Worm (Caenorhabditis elegans) whole organism, L1 larva: Measurements from ENCODE around the gene mes-6.

Experiments used
- C16A3.4 ChIP-seq: fragments of 150-350 bp; optimal IDR thresholded peaks from 2 replicates; lab custom pipeline; 2014; ENCODE audit warnings: missing biosample characterization, missing genetic modification characterization
- C34B4.2 ChIP-seq: sonication (generic microtip); optimal IDR thresholded peaks from 2 replicates; lab custom pipeline; 2017; ENCODE audit warnings: mild to moderate bottlenecking, missing genetic modification characterization, missing compliant biosample characterization
- aha-1 ChIP-seq: fragments of 150-350 bp; optimal IDR thresholded peaks from 2 replicates; lab custom pipeline; 2014; ENCODE audit warnings: missing biosample characterization, missing genetic modification characterization
- aly-2 ChIP-seq: fragments of 150-350 bp; optimal IDR thresholded peaks from 2 replicates; lab custom pipeline; 2014; ENCODE audit warnings: missing biosample characterization, missing genetic modification characterization
- blmp-1 ChIP-seq: fragments of 150-350 bp; optimal IDR thresholded peaks from 2 replicates; lab custom pipeline; 2014; ENCODE audit warnings: missing biosample characterization, missing genetic modification characterization
- ceh-88 ChIP-seq: fragments of 200-800 bp; sonication (Bioruptor generic); IDR thresholded peaks from 2 replicates; pipeline ENCODE4 v1.3.6; 2022; ENCODE audit warnings: missing genetic modification characterization, missing compliant biosample characterization
- ceh-90 ChIP-seq: sonication (generic microtip); optimal IDR thresholded peaks from 2 replicates; lab custom pipeline; 2016; ENCODE audit warnings: missing genetic modification characterization, missing compliant biosample characterization
- ces-1 ChIP-seq: fragments of 150-350 bp; optimal IDR thresholded peaks from 2 replicates; lab custom pipeline; 2014; ENCODE audit warnings: missing biosample characterization, missing genetic modification reagents, missing genetic modification characterization
- dsc-1 ChIP-seq: sonication (generic microtip); optimal IDR thresholded peaks from 2 replicates; lab custom pipeline; 2016; ENCODE audit warnings: mild to moderate bottlenecking, missing genetic modification characterization, missing compliant biosample characterization
- efl-1 ChIP-seq, 4 experiments: fragments of 150-350 bp; optimal IDR thresholded peaks in 3 of 4; peaks in 1 of 4; 1 replicate in 1 of 4; 2 replicates in 3 of 4; lab custom pipeline; 2014; ENCODE audit warnings: missing biosample characterization in 2 of 4, missing genetic modification characterization in 2 of 4, missing genetic modification reagents in 2 of 4
- efl-3 ChIP-seq: fragments of 200-800 bp; sonication (Bioruptor generic); optimal IDR thresholded peaks from 2 replicates; lab custom pipeline; 2018; ENCODE audit warnings: mild to moderate bottlenecking, missing genetic modification characterization, missing compliant biosample characterization
- egl-13 ChIP-seq: sonication (generic microtip); optimal IDR thresholded peaks from 2 replicates; lab custom pipeline; 2016; ENCODE audit warnings: missing genotype, missing genetic modification reagents, missing genetic modification characterization, missing compliant biosample characterization
- egl-27 ChIP-seq, 2 experiments: fragments of 150-350 bp in 1 of 2; sonication (generic microtip); optimal IDR thresholded peaks; 3 replicates each; lab custom pipeline; 2017 to 2018; ENCODE audit warnings: missing biosample characterization in 2 of 2, missing genetic modification characterization in 2 of 2, missing genetic modification reagents in 2 of 2
- elt-2 ChIP-seq: sonication (generic microtip); optimal IDR thresholded peaks from 2 replicates; lab custom pipeline; 2016; ENCODE audit warnings: missing genetic modification characterization, mild to moderate bottlenecking, inconsistent platforms, missing compliant biosample characterization, missing genetic modification reagents
- elt-3 ChIP-seq, 6 experiments: fragments of 150-350 bp in 1 of 6; sonication (generic microtip); optimal IDR thresholded peaks; 2 replicates each; lab custom pipeline; 2017 to 2018; ENCODE audit warnings: missing biosample characterization in 6 of 6, missing genetic modification characterization in 6 of 6, inconsistent platforms in 1 of 6
- ets-5 ChIP-seq: fragments of 200-800 bp; sonication (Bioruptor generic); IDR thresholded peaks from 2 replicates; pipeline ENCODE4 v1.3.6; 2022; ENCODE audit warnings: missing genetic modification characterization, missing compliant biosample characterization
- fkh-4 ChIP-seq: sonication (generic microtip); optimal IDR thresholded peaks from 2 replicates; lab custom pipeline; 2016; ENCODE audit warnings: missing compliant biosample characterization, missing genetic modification characterization, borderline replicate concordance
- fos-1 ChIP-seq: fragments of 150-350 bp; optimal IDR thresholded peaks from 2 replicates; lab custom pipeline; 2014; ENCODE audit warnings: missing biosample characterization, missing genetic modification characterization
- grh-1 ChIP-seq: fragments of 200-800 bp; sonication (Bioruptor generic); IDR thresholded peaks from 2 replicates; pipeline ENCODE4 v1.3.6; 2022; ENCODE audit warnings: missing genetic modification reagents, missing genetic modification characterization, missing compliant biosample characterization
- hlh-17 ChIP-seq: fragments of 200-800 bp; sonication (Bioruptor generic); optimal IDR thresholded peaks from 2 replicates; lab custom pipeline; 2018; ENCODE audit warnings: missing genetic modification characterization, mild to moderate bottlenecking, missing compliant biosample characterization, moderate library complexity, borderline replicate concordance
- hlh-4 ChIP-seq: sonication (generic microtip); optimal IDR thresholded peaks from 2 replicates; lab custom pipeline; 2016; ENCODE audit warnings: mild to moderate bottlenecking, missing genetic modification characterization, missing compliant biosample characterization
- hpl-2 ChIP-seq: fragments of 150-350 bp; optimal IDR thresholded peaks from 2 replicates; lab custom pipeline; 2014; ENCODE audit warnings: missing biosample characterization, missing genetic modification reagents, missing genetic modification characterization
- irx-1 ChIP-seq: sonication (generic microtip); optimal IDR thresholded peaks from 2 replicates; lab custom pipeline; 2016; ENCODE audit warnings: missing genetic modification characterization, missing compliant biosample characterization
- isw-1 ChIP-seq: fragments of 200-800 bp; sonication (Bioruptor generic); IDR thresholded peaks from 2 replicates; pipeline ENCODE4 v1.3.6; 2022; ENCODE audit warnings: missing genetic modification characterization, missing compliant biosample characterization
- lin-13 ChIP-seq: fragments of 150-350 bp; optimal IDR thresholded peaks from 2 replicates; lab custom pipeline; 2014; ENCODE audit warnings: missing biosample characterization, missing genetic modification reagents, missing genetic modification characterization
- lin-14 ChIP-seq: fragments of 200-800 bp; sonication (Bioruptor generic); optimal IDR thresholded peaks from 2 replicates; lab custom pipeline; 2018; ENCODE audit warnings: mild to moderate bottlenecking, missing genetic modification characterization, moderate library complexity, missing compliant biosample characterization
- lin-15B ChIP-seq: fragments of 150-350 bp; sonication (generic microtip); optimal IDR thresholded peaks from 3 replicates; lab custom pipeline; 2014; ENCODE audit warnings: missing biosample characterization, missing genetic modification characterization
- lin-39 ChIP-seq: fragments of 150-350 bp; optimal IDR thresholded peaks from 2 replicates; lab custom pipeline; 2014; ENCODE audit warnings: missing biosample characterization, missing genetic modification reagents, missing genetic modification characterization
- lsy-2 ChIP-seq, 2 experiments: fragments of 150-350 bp; optimal IDR thresholded peaks; 2 replicates each; lab custom pipeline; 2014; ENCODE audit warnings: missing biosample characterization in 2 of 2, missing genetic modification characterization in 2 of 2
- mab-9 ChIP-seq: fragments of 200-800 bp; sonication (Bioruptor generic); IDR thresholded peaks from 2 replicates; pipeline ENCODE4 v1.3.6; 2022; ENCODE audit warnings: missing genetic modification reagents, missing genetic modification characterization, missing compliant biosample characterization
- mdl-1 ChIP-seq, 2 experiments: fragments of 150-350 bp; optimal IDR thresholded peaks; 2 replicates each; lab custom pipeline; 2014 to 2017; ENCODE audit warnings: missing biosample characterization in 2 of 2, missing genetic modification characterization in 2 of 2, inconsistent platforms in 1 of 2
- mef-2 ChIP-seq: fragments of 150-350 bp; optimal IDR thresholded peaks from 2 replicates; lab custom pipeline; 2014; ENCODE audit warnings: missing biosample characterization, missing genetic modification characterization
- mep-1 ChIP-seq: fragments of 150-350 bp; optimal IDR thresholded peaks from 2 replicates; lab custom pipeline; 2014; ENCODE audit warnings: missing biosample characterization, missing genetic modification characterization
- nhr-11 ChIP-seq: fragments of 150-350 bp; optimal IDR thresholded peaks from 2 replicates; lab custom pipeline; 2014; ENCODE audit warnings: missing biosample characterization, missing genetic modification characterization
- nhr-12 ChIP-seq: sonication (generic microtip); optimal IDR thresholded peaks from 2 replicates; lab custom pipeline; 2017; ENCODE audit warnings: missing biosample characterization, missing genetic modification characterization
- nhr-237 ChIP-seq: fragments of 150-350 bp; optimal IDR thresholded peaks from 2 replicates; lab custom pipeline; 2014; ENCODE audit warnings: missing biosample characterization, missing genetic modification characterization
- nhr-47 ChIP-seq: sonication (generic microtip); optimal IDR thresholded peaks from 2 replicates; lab custom pipeline; 2016; ENCODE audit warnings: mild to moderate bottlenecking, missing genetic modification characterization, moderate library complexity, missing compliant biosample characterization
- nhr-71 ChIP-seq: sonication (generic microtip); optimal IDR thresholded peaks from 2 replicates; lab custom pipeline; 2016; ENCODE audit warnings: mild to moderate bottlenecking, missing genetic modification characterization, moderate library complexity, missing compliant biosample characterization
- nhr-84 ChIP-seq: sonication (generic microtip); optimal IDR thresholded peaks from 2 replicates; lab custom pipeline; 2017; ENCODE audit warnings: missing biosample characterization, missing genetic modification characterization
- nhr-85 ChIP-seq: sonication (generic microtip); peaks from one replicate; lab custom pipeline; 2016; ENCODE audit warnings: missing genetic modification characterization, inconsistent platforms, missing compliant biosample characterization
- pag-3 ChIP-seq: sonication (generic microtip); optimal IDR thresholded peaks from 2 replicates; lab custom pipeline; 2017; ENCODE audit warnings: missing genetic modification characterization, mild to moderate bottlenecking, missing compliant biosample characterization, antibody characterized with exemption, borderline replicate concordance; ENCODE audit not compliant: insufficient read depth
- pax-3 ChIP-seq: fragments of 200-800 bp; sonication (Bioruptor generic); optimal IDR thresholded peaks from 2 replicates; lab custom pipeline; 2018; ENCODE audit warnings: mild to moderate bottlenecking, missing genetic modification characterization, moderate library complexity, missing compliant biosample characterization
- rnt-1 ChIP-seq: sonication (generic microtip); optimal IDR thresholded peaks from 2 replicates; lab custom pipeline; 2016; ENCODE audit warnings: mild to moderate bottlenecking, missing genetic modification characterization, moderate library complexity, missing compliant biosample characterization
- skn-1 ChIP-seq: fragments of 150-350 bp; optimal IDR thresholded peaks from 2 replicates; lab custom pipeline; 2014; ENCODE audit warnings: missing biosample characterization, missing genetic modification characterization
- snpc-4 ChIP-seq: fragments of 150-350 bp; optimal IDR thresholded peaks from 2 replicates; lab custom pipeline; 2014; ENCODE audit warnings: missing biosample characterization, missing genetic modification characterization
- snu-23 ChIP-seq: sonication (generic microtip); optimal IDR thresholded peaks from 2 replicates; lab custom pipeline; 2016; ENCODE audit warnings: missing genetic modification characterization, missing compliant biosample characterization
- sptf-1 ChIP-seq: fragments of 150-350 bp; optimal IDR thresholded peaks from 2 replicates; lab custom pipeline; 2014; ENCODE audit warnings: missing biosample characterization, missing genetic modification characterization
- swsn-7 ChIP-seq: sonication (generic microtip); optimal IDR thresholded peaks from 2 replicates; lab custom pipeline; 2016; ENCODE audit warnings: missing genetic modification characterization, missing compliant biosample characterization
- unc-30 ChIP-seq: sonication (generic microtip); optimal IDR thresholded peaks from 2 replicates; lab custom pipeline; 2017; ENCODE audit warnings: missing biosample characterization, missing genetic modification characterization
- unc-98 ChIP-seq: fragments of 200-800 bp; sonication (Bioruptor generic); IDR thresholded peaks from 2 replicates; pipeline ENCODE4 v1.3.6; 2022; ENCODE audit warnings: missing genetic modification characterization, missing compliant biosample characterization
- xbp-1 ChIP-seq: sonication (generic microtip); optimal IDR thresholded peaks from 2 replicates; lab custom pipeline; 2016; ENCODE audit warnings: missing genetic modification characterization, missing compliant biosample characterization
- zag-1 ChIP-seq: fragments of 150-350 bp; optimal IDR thresholded peaks from 2 replicates; lab custom pipeline; 2014; ENCODE audit warnings: missing biosample characterization, missing genetic modification characterization
- ztf-11 ChIP-seq, 2 experiments: sonication (generic microtip); optimal IDR thresholded peaks; 2 replicates each; lab custom pipeline; 2016 to 2017; ENCODE audit warnings: missing genetic modification characterization in 2 of 2, missing biosample characterization in 1 of 2, missing compliant biosample characterization in 1 of 2

The mes-6 gene

ce11 chrIV:8475030-8475679 lies 35.9 kb upstream of the mes-6 start:
- TF ChIP-seq ceh-90 (tag; lab: Kevin White, UChicago) (no peak), rnt-1 (peak; percentile 9), blmp-1 (tag; lab: Kevin White, UChicago) (peak; percentile 62), swsn-7 (tag; lab: Kevin White, UChicago) (no peak), ces-1 (GFP tag; lab: Kevin White, UChicago) (no peak), nhr-71 (tag; lab: Kevin White, UChicago) (peak; percentile 15), lin-13 (GFP tag; lab: Kevin White, UChicago) (no peak), sptf-1 (tag; lab: Kevin White, UChicago) (no peak), ets-5 (GFP tag; lab: Robert Waterston, UW) (no peak), nhr-84 (tag; lab: Kevin White, UChicago) (no peak), hpl-2 (no peak), dsc-1 (tag; lab: Kevin White, UChicago) (no peak), lin-39 (no peak), hlh-4 (no peak), fos-1 (no peak), nhr-12 (no peak), snu-23 (GFP tag; lab: Kevin White, UChicago) (no peak), mab-9 (GFP tag; lab: Robert Waterston, UW) (no peak), egl-27 (tag; optimal IDR thresholded peaks at IDR 0.05; lab: Kevin White, UChicago) (no peak), lin-14 (GFP tag; lab: Kevin White, UChicago) (peak; percentile 39), lin-15B (tag; lab: Kevin White, UChicago) (no peak), nhr-11 (no peak), snpc-4 (tag; lab: Kevin White, UChicago) (no peak), elt-2 (peak; percentile 66), egl-13 (tag; lab: Kevin White, UChicago) (no peak), mep-1 (tag; lab: Kevin White, UChicago) (no peak), C16A3.4 (tag; lab: Kevin White, UChicago) (no peak), lsy-2 (tag; optimal IDR thresholded peaks at IDR 0.05; lab: Kevin White, UChicago) (no peak), mef-2 (tag; lab: Kevin White, UChicago) (no peak), nhr-47 (tag; lab: Kevin White, UChicago) (no peak), pag-3 (tag; lab: Kevin White, UChicago) (no peak), isw-1 (GFP tag; lab: Robert Waterston, UW) (no peak), nhr-85 (tag; lab: Kevin White, UChicago) (no peak), pax-3 (tag; lab: Kevin White, UChicago) (no peak), ztf-11 (tag; optimal IDR thresholded peaks at IDR 0.05; lab: Kevin White, UChicago) (no peak), xbp-1 (tag; lab: Kevin White, UChicago) (no peak), efl-1 (optimal IDR thresholded peaks at IDR 0.05; lab: Kevin White, UChicago) (no peak), efl-1 (GFP tag; optimal IDR thresholded peaks at IDR 0.05 in 1 of 2; lab: Kevin White, UChicago) (peak in 1 of 2 experiments; percentile 51), skn-1 (tag; lab: Kevin White, UChicago) (no peak), C34B4.2 (no peak), elt-3 (tag; optimal IDR thresholded peaks at IDR 0.05; lab: Kevin White, UChicago) (peak in 2 of 6 experiments; percentile 15 to 33), ceh-88 (GFP tag; lab: Robert Waterston, UW) (no peak), hlh-17 (GFP tag; lab: Kevin White, UChicago) (no peak), fkh-4 (no peak), aha-1 (tag; lab: Kevin White, UChicago) (no peak), nhr-237 (no peak), unc-98 (no peak), unc-30 (tag; lab: Kevin White, UChicago) (no peak), zag-1 (tag; lab: Kevin White, UChicago) (no peak), mdl-1 (tag; optimal IDR thresholded peaks at IDR 0.05; lab: Kevin White, UChicago) (no peak), efl-3 (GFP tag; lab: Kevin White, UChicago) (no peak), grh-1 (GFP tag; lab: Robert Waterston, UW) (no peak), aly-2 (tag; lab: Kevin White, UChicago) (no peak), irx-1 (tag; lab: Kevin White, UChicago) (no peak)
